Worm (Caenorhabditis elegans) whole organism, midembryonic: ENCODE data around the gene Y11D7A.19.

Experiments
- T22C8.4 ChIP-seq: fragments of 200-800 bp; sonication (Bioruptor generic); IDR thresholded peaks from 2 replicates; pipeline ENCODE4 v1.3.6; 2022; ENCODE audit warnings: missing genetic modification characterization, missing compliant biosample characterization
- med-1 ChIP-seq: sonication (generic microtip); optimal IDR thresholded peaks from 2 replicates; lab custom pipeline; 2017; ENCODE audit warnings: missing genetic modification characterization, mild to moderate bottlenecking, missing compliant biosample characterization, antibody characterized with exemption, missing genetic modification reagents; ENCODE audit not compliant: insufficient read depth
- ztf-23 ChIP-seq: fragments of 200-800 bp; sonication (Bioruptor generic); IDR thresholded peaks from 2 replicates; pipeline ENCODE4 v1.3.6; 2022; ENCODE audit warnings: missing genetic modification reagents, missing genetic modification characterization, missing compliant biosample characterization

DNA sequence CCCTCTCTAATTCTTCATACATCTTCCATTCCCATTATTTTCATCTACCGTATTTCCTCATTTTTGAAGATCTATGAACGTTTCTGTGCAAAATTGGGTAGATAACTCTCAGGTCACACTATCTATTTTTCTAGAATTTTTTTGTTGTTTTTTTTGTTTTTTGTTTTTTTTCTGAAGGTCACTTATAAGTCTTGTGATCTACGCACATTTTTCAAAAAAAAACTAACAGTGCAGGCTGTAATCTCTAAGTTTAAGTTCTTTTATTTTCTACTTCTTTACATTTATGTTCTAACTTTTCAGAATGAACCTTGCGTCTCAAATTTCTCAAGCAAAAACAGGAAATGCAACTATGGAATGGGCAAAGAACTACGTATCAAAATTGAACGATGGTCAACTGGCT lies 3.4 kb upstream of the Y11D7A.19 start, which contains the start of gene flh-3:
- TF ChIP-seq T22C8.4 (GFP tag; lab: Robert Waterston, UW), result no peak
- no peak for TF ChIP-seq ztf-23 (GFP tag; lab: Robert Waterston, UW)
- no peak for TF ChIP-seq med-1 (GFP tag; lab: Kevin White, UChicago)
